Worm (Caenorhabditis elegans): ENCODE data around the gene H03G16.6.

H03G16.6 gene

ce11 chrX:15042549-15042948 is 9.9 kb upstream of the H03G16.6 start:
- TF ChIP-seq attf-5 (GFP tag; optimal IDR thresholded peaks at IDR 0.05) (no peak), C17E4.6 (GFP tag; IDR thresholded peaks at IDR 0.05) (no peak), ceh-27 (GFP tag; optimal IDR thresholded peaks at IDR 0.05) (peak; percentile 21)

- TF ChIP-seq C06A6.2 (GFP tag; conservative IDR thresholded peaks at IDR 0.05) = no peak
- no peak for TF ChIP-seq attf-5 (GFP tag; optimal IDR thresholded peaks at IDR 0.05)
- peak; percentile 48; the same call in 1 of the 2 replicates for TF ChIP-seq cebp-1 (GFP tag; IDR thresholded peaks at IDR 0.05)
- TF ChIP-seq cebp-1 (tag; optimal IDR thresholded peaks at IDR 0.05) = peak; percentile 88
These were observed 7.1 kb upstream of the H03G16.6 start for ce11 chrX:15045401-15045800.

ce11 chrX:15047541-15047940 is 4.9 kb upstream of the H03G16.6 start:
- no peak for TF ChIP-seq ztf-18 (tag; optimal IDR thresholded peaks at IDR 0.05)
- no peak for TF ChIP-seq let-607 (tag; optimal IDR thresholded peaks at IDR 0.05)
- no peak for TF ChIP-seq ceh-100 (GFP tag; IDR thresholded peaks at IDR 0.05)
- no peak for TF ChIP-seq nhr-179 (tag; optimal IDR thresholded peaks at IDR 0.05)
- no peak for TF ChIP-seq ztf-22 (GFP tag; optimal IDR thresholded peaks at IDR 0.05)
- no peak for TF ChIP-seq F39B2.1 (GFP tag; IDR thresholded peaks at IDR 0.05)
- no peak for TF ChIP-seq Y53F4B.3 (GFP tag; IDR thresholded peaks at IDR 0.05)
- no peak for TF ChIP-seq mcd-1 (GFP tag; IDR thresholded peaks at IDR 0.05)
- no peak for TF ChIP-seq K12H6.12 (tag; optimal IDR thresholded peaks at IDR 0.05)
- no peak for TF ChIP-seq him-1 (tag; optimal IDR thresholded peaks at IDR 0.05)

- TF ChIP-seq cebp-1 (GFP tag; IDR thresholded peaks at IDR 0.05) = no peak
- no peak for TF ChIP-seq cebp-1 (tag; optimal IDR thresholded peaks at IDR 0.05)
- TF ChIP-seq snpc-1.1 (tag; optimal IDR thresholded peaks at IDR 0.05; ENCODE audit: insufficient read depth) = no peak
- no peak for TF ChIP-seq T26A5.8 (tag; optimal IDR thresholded peaks at IDR 0.05)
- TF ChIP-seq ztf-25 (GFP tag; IDR thresholded peaks at IDR 0.05) = no peak
- no peak for TF ChIP-seq snpc-3.4 (tag; optimal IDR thresholded peaks at IDR 0.05)
- no peak for TF ChIP-seq bed-2 (GFP tag; IDR thresholded peaks at IDR 0.05)
- no peak for TF ChIP-seq nfya-2 (GFP tag; IDR thresholded peaks at IDR 0.05)
These were observed 2.5 kb upstream of the H03G16.6 start for ce11 chrX:15050006-15050405.

- TF ChIP-seq zfh-2 (GFP tag; conservative IDR thresholded peaks at IDR 0.05) = no peak
These were observed 893 bp downstream of the H03G16.6 start, which contains the start of gene H03G16.1 for ce11 chrX:15053223-15053933. TSS of gene H03G16.1 (plus strand) at chrX:15053883.

ce11 chrX:15055914-15056313 is 3.4 kb downstream of the H03G16.6 start, which contains the start of gene H03G16.7:
TSS of gene H03G16.7 (minus strand) at chrX:15056014.
- TF ChIP-seq attf-3 (GFP tag; conservative IDR thresholded peaks at IDR 0.05) (no peak), unc-62 (GFP tag; optimal IDR thresholded peaks at IDR 0.05) (no peak), Y67H2A.10 (GFP tag; conservative IDR thresholded peaks at IDR 0.05) (no peak), him-1 (tag; optimal IDR thresholded peaks at IDR 0.05) (no peak), ceh-100 (GFP tag; IDR thresholded peaks at IDR 0.05) (no peak), lin-54 (GFP tag; optimal IDR thresholded peaks at IDR 0.05) (no peak), attf-6 (GFP tag; IDR thresholded peaks at IDR 0.05) (no peak)

All from whole organism, young adult.